Fruit fly (Drosophila melanogaster): Measurements from ENCODE around the gene IntS6.

IntS6 gene

DNA sequence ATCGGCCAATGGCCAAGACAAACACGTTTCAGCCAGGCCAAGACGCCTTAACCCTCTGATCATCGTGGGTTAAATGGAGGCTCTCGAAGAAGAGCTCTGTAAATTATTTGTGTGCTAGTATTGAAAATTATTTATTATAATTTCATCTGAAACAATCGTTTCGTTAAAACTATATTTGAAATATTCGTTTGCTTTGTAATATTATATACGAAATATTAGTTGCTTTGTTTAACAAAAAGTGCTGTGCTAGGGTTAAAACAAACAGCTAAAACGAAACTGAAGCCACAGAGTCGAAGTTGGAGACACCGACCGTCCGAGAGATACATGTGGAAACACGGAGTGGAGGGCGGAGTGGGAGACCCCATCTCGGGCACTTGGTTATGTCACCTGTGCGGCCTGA lies 39.5 kb upstream of the IntS6 start (continued):
- TF ChIP-seq cyc (GFP tag; optimal IDR thresholded peaks at IDR 0.05) (no peak), Sox15 (GFP tag; optimal IDR thresholded peaks at IDR 0.05) (peak; percentile 32), CG34406 (GFP tag; optimal IDR thresholded peaks at IDR 0.05) (peak; percentile 62), esn (GFP tag; optimal IDR thresholded peaks at IDR 0.05) (peak; percentile 77), CG16779 (tag; optimal IDR thresholded peaks at IDR 0.05) (no peak), Ets21C (GFP tag; optimal IDR thresholded peaks at IDR 0.05) (peak; percentile 4), Ets96B (tag; optimal IDR thresholded peaks at IDR 0.05) (no peak), lz (GFP tag; optimal IDR thresholded peaks at IDR 0.05) (peak; percentile 73), CG6808 (GFP tag; optimal IDR thresholded peaks at IDR 0.05) (no peak), CG9139 (GFP tag; optimal IDR thresholded peaks at IDR 0.05) (no peak), CG6276 (GFP tag; optimal IDR thresholded peaks at IDR 0.05) (no peak), dsx (GFP tag; optimal IDR thresholded peaks at IDR 0.05; ENCODE audit: poor library complexity, severe bottlenecking) (no peak), achi (GFP tag; optimal IDR thresholded peaks at IDR 0.05) (peak; percentile 79), CG1621 (tag; optimal IDR thresholded peaks at IDR 0.05) (no peak), net (GFP tag; optimal IDR thresholded peaks at IDR 0.05) (peak; percentile 78), CG6854 (GFP tag; optimal IDR thresholded peaks at IDR 0.05) (no peak), CG11294 (GFP tag; IDR thresholded peaks at IDR 0.05) (peak; percentile 71), Hr38 (GFP tag; optimal IDR thresholded peaks at IDR 0.05) (no peak), spab (GFP tag; optimal IDR thresholded peaks at IDR 0.05) (no peak), dac (GFP tag; optimal IDR thresholded peaks at IDR 0.05) (peak; percentile 62), CG8319 (GFP tag; optimal IDR thresholded peaks at IDR 0.05) (no peak), salr (GFP tag; optimal IDR thresholded peaks at IDR 0.05) (peak in 1 of 2 experiments; percentile 75), pdm3 (GFP tag; optimal IDR thresholded peaks at IDR 0.05) (peak; percentile 82), eg (GFP tag; IDR thresholded peaks at IDR 0.05) (peak; percentile 75; the same call in 2 of the 3 replicates), OdsH (GFP tag; optimal IDR thresholded peaks at IDR 0.05) (peak; percentile 79), CG7368 (GFP tag; optimal IDR thresholded peaks at IDR 0.05) (no peak), CG3919 (GFP tag; optimal IDR thresholded peaks at IDR 0.05) (no peak), CG6163 (GFP tag; IDR thresholded peaks at IDR 0.05) (peak; percentile 70), CG15336 (GFP tag; IDR thresholded peaks at IDR 0.05) (peak; percentile 93), Eip93F (GFP tag; optimal IDR thresholded peaks at IDR 0.05) (peak; percentile 11), CG10669 (GFP tag; optimal IDR thresholded peaks at IDR 0.05) (no peak), Hr39 (GFP tag; optimal IDR thresholded peaks at IDR 0.05) (peak; percentile 58), topi (GFP tag; optimal IDR thresholded peaks at IDR 0.05) (no peak), CG6792 (GFP tag; optimal IDR thresholded peaks at IDR 0.05) (peak; percentile 78), Sox14 (GFP tag; optimal IDR thresholded peaks at IDR 0.05) (peak; percentile 71), fkh (GFP tag; optimal IDR thresholded peaks at IDR 0.05) (no peak), Eip75B (GFP tag; optimal IDR thresholded peaks at IDR 0.05) (peak; percentile 64), Sox102F (GFP tag; optimal IDR thresholded peaks at IDR 0.05) (peak; percentile 78), Smox (GFP tag; optimal IDR thresholded peaks at IDR 0.05) (peak; percentile 71), svp (GFP tag) (peak; percentile 71), vri (GFP tag; optimal IDR thresholded peaks at IDR 0.05) (peak; percentile 72), Hr4 (GFP tag; optimal IDR thresholded peaks at IDR 0.05) (peak; percentile 88), Blimp-1 (GFP tag; optimal IDR thresholded peaks at IDR 0.05) (no peak)
